Worm (Caenorhabditis elegans) whole organism, L3 larva: Measurements from ENCODE around the gene Y53C12A.8.

Experiments
- jun-1 ChIP-seq: fragments of 150-350 bp; optimal IDR thresholded peaks from 2 replicates; lab custom pipeline; 2014; ENCODE audit warnings: missing biosample characterization, missing genetic modification reagents, missing genetic modification characterization
- nhr-77 ChIP-seq: fragments of 150-350 bp; optimal IDR thresholded peaks from 2 replicates; lab custom pipeline; 2014; ENCODE audit warnings: missing biosample characterization, missing genetic modification characterization
- sea-2 ChIP-seq: fragments of 150-350 bp; sonication (generic microtip); optimal IDR thresholded peaks from 4 replicates; lab custom pipeline; 2014; ENCODE audit warnings: missing biosample characterization, missing genetic modification reagents, missing genetic modification characterization
- snpc-4 ChIP-seq: fragments of 150-350 bp; optimal IDR thresholded peaks from 2 replicates; lab custom pipeline; 2014; ENCODE audit warnings: missing biosample characterization, missing genetic modification characterization
- zag-1 ChIP-seq: fragments of 150-350 bp; optimal IDR thresholded peaks from 2 replicates; lab custom pipeline; 2014; ENCODE audit warnings: missing biosample characterization, missing genetic modification characterization
- ztf-4 ChIP-seq: fragments of 150-350 bp; optimal IDR thresholded peaks from 2 replicates; lab custom pipeline; 2014; ENCODE audit warnings: missing biosample characterization, missing genetic modification characterization

ce11 chrII:9677470-9677869, 22.8 kb downstream of the Y53C12A.8 start:
- TF ChIP-seq jun-1: no peak
- no peak for TF ChIP-seq ztf-4 (tag; lab: Kevin White, UChicago)
- TF ChIP-seq snpc-4 (tag; lab: Kevin White, UChicago): no peak
- TF ChIP-seq sea-2 (GFP tag; lab: Kevin White, UChicago): no peak
- no peak for TF ChIP-seq nhr-77 (tag; lab: Kevin White, UChicago)
- TF ChIP-seq zag-1 (tag; lab: Kevin White, UChicago): no peak
